Worm (Caenorhabditis elegans): Measurements from ENCODE around the gene Y27F2A.6.
"Not testable (repeated sequence)": the region's sequence is repeated elsewhere in the genome, so short reads cannot be mapped to it uniquely, and the experiment has no call there.

Gene Y27F2A.6

DNA sequence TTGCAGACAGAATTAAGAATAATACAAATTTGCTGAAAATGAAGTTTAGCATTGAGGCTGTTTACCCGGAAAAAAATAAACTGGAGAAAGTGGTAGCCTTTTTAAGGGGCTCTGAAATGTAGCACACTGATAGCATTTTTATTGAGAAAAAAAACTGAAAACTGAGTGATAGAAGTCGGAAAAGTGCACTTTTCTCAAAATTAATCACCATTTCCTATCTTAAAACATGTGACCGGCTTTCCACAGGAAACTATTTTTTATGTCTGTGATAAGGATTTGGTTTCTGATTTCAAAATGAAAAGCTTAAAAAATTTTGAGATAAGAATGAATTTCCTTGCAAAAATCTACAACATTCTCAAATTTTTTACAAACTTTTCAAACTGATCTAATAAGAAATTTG, 37.5 kb upstream of the Y27F2A.6 start, which contains the start of gene ZC239.22:
TSS of gene ZC239.22 (minus strand) at position 101 of the 400 bp plus-strand sequence.
- TF ChIP-seq nhr-2 (tag; optimal IDR thresholded peaks at IDR 0.05), result no peak
- no peak for TF ChIP-seq cnd-1 (tag; optimal IDR thresholded peaks at IDR 0.05)
- no peak for TF ChIP-seq pha-4 (tag; optimal IDR thresholded peaks at IDR 0.05)
- TF ChIP-seq ceh-83 (GFP tag; optimal IDR thresholded peaks at IDR 0.05), result no peak
- no peak for TF ChIP-seq zip-8 (tag; optimal IDR thresholded peaks at IDR 0.05)
- no peak for TF ChIP-seq tbx-8 (GFP tag; optimal IDR thresholded peaks at IDR 0.05)
- no peak for TF ChIP-seq nhr-76 (tag; optimal IDR thresholded peaks at IDR 0.05)
- TF ChIP-seq ham-2 (GFP tag; optimal IDR thresholded peaks at IDR 0.05), result no peak
- TF ChIP-seq hlh-1 (tag; optimal IDR thresholded peaks at IDR 0.05), result no peak
- no peak for TF ChIP-seq nhr-237 (tag; optimal IDR thresholded peaks at IDR 0.05)
- TF ChIP-seq ces-1 (GFP tag; optimal IDR thresholded peaks at IDR 0.05), result no peak
- no peak for TF ChIP-seq drap-1 (GFP tag; optimal IDR thresholded peaks at IDR 0.05)
- TF ChIP-seq elt-1 (tag; optimal IDR thresholded peaks at IDR 0.05; ENCODE audit: borderline replicate concordance, insufficient read depth), result no peak
- TF ChIP-seq mep-1 (tag; optimal IDR thresholded peaks at IDR 0.05), result no peak
- TF ChIP-seq bed-3 (GFP tag; optimal IDR thresholded peaks at IDR 0.05), result no peak
- TF ChIP-seq lin-13 (tag; optimal IDR thresholded peaks at IDR 0.05), result no peak
- TF ChIP-seq elt-3 (tag; optimal IDR thresholded peaks at IDR 0.05), result no peak
- no peak for TF ChIP-seq sem-2 (GFP tag; optimal IDR thresholded peaks at IDR 0.05)

DNA sequence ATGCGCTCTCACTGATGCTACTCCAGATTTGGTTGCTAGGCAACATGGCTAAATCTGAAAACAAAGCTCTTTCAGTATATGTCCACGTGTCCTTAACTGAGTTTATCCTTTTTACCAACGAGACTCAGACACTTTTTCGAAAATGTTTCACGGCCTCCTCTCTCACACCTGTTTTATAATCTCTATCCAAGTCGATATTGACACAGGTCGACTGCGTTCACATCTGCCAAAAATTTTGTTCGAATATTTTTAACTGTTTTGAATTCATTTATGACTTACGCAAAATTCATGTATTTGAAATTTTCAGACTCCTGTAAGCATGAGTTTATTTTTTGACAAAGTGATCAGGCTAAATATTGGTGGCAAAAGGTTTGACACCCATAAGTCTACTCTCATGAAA, 32.6 kb upstream of the Y27F2A.6 start, which contains the start of gene ZC239.3:
TSS of gene ZC239.3 (plus strand) at position 301 of the 400 bp plus-strand sequence.
- TF ChIP-seq nhr-2 (tag; optimal IDR thresholded peaks at IDR 0.05); ztf-11 (tag; optimal IDR thresholded peaks at IDR 0.05); ceh-43 (GFP tag; optimal IDR thresholded peaks at IDR 0.05): not testable (repeated sequence)

DNA sequence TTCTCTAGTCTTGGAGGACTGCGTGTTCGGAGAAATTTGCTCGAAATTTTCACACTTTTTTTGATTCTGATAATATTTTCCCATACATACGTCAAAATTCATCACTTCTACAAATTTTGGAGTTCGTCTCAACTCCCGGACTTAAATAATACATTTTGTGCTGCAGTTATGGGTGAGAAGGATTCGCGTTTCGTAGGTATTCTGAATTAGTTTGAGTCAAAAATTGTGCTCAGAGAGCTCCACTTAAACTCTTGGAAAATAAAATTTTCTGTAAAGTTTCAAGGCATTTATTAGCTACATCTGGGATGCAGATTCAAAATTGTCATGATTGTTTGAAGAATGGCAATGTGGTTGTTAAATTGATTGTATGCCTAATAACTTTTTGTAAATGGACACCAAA, 30.7 kb upstream of the Y27F2A.6 start, which contains the start of gene ZC239.4:
TSS of gene ZC239.4 (plus strand) at position 301 of the 400 bp plus-strand sequence.
- no peak for TF ChIP-seq drap-1 (GFP tag; optimal IDR thresholded peaks at IDR 0.05)
- no peak for TF ChIP-seq mls-2 (tag; optimal IDR thresholded peaks at IDR 0.05)
- TF ChIP-seq nhr-76 (tag; optimal IDR thresholded peaks at IDR 0.05), result no peak
- no peak for TF ChIP-seq lsy-2 (tag; optimal IDR thresholded peaks at IDR 0.05)
- TF ChIP-seq elt-3 (tag; optimal IDR thresholded peaks at IDR 0.05), result no peak
- no peak for TF ChIP-seq ceh-43 (GFP tag; optimal IDR thresholded peaks at IDR 0.05)
- no peak for TF ChIP-seq nhr-28 (tag; optimal IDR thresholded peaks at IDR 0.05)
- TF ChIP-seq nhr-2 (tag; optimal IDR thresholded peaks at IDR 0.05), result no peak
- TF ChIP-seq unc-39 (tag; optimal IDR thresholded peaks at IDR 0.05), result no peak
- TF ChIP-seq unc-120 (tag; optimal IDR thresholded peaks at IDR 0.05; ENCODE audit: poor library complexity, severe bottlenecking), result no peak
- no peak for TF ChIP-seq nhr-12 (tag; optimal IDR thresholded peaks at IDR 0.05)
- no peak for TF ChIP-seq ces-1 (GFP tag; optimal IDR thresholded peaks at IDR 0.05)
- no peak for TF ChIP-seq lin-13 (tag; optimal IDR thresholded peaks at IDR 0.05)

DNA sequence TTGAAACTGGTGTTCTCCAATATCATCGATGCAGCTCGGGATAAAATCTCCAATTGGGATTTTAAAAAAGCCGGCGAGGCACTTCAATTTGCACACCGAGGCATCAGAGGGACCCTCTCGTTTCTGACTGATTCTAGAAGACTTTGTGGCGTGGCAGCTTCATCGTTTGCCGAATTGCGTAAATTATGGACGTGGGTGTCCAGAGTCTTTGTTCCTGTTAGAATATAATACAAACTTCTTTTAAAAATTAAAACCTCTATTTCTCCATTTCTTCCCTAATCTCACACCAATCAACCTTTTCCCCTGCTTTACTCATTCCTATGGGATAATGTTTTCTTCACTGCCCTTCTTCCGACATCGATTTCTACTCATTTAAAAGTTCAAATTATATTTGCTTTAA, 27.2 kb upstream of the Y27F2A.6 start, which contains the start of gene ZC239.5:
TSS of gene ZC239.5 (plus strand) at position 301 of the 400 bp plus-strand sequence.
- no peak for TF ChIP-seq ceh-39 (tag; optimal IDR thresholded peaks at IDR 0.05)
- no peak for TF ChIP-seq nhr-237 (tag; optimal IDR thresholded peaks at IDR 0.05)
- no peak for TF ChIP-seq cnd-1 (tag; optimal IDR thresholded peaks at IDR 0.05)
- TF ChIP-seq lsy-2 (tag; optimal IDR thresholded peaks at IDR 0.05), result no peak
- no peak for TF ChIP-seq nhr-2 (tag; optimal IDR thresholded peaks at IDR 0.05)
- no peak for TF ChIP-seq blmp-1 (tag; optimal IDR thresholded peaks at IDR 0.05)
- no peak for TF ChIP-seq nhr-76 (tag; optimal IDR thresholded peaks at IDR 0.05)
- no peak for TF ChIP-seq bed-3 (GFP tag; optimal IDR thresholded peaks at IDR 0.05)
- TF ChIP-seq unc-62 (GFP tag; optimal IDR thresholded peaks at IDR 0.05), result no peak
- TF ChIP-seq hlh-1 (tag; optimal IDR thresholded peaks at IDR 0.05), result no peak
- TF ChIP-seq sem-2 (GFP tag; optimal IDR thresholded peaks at IDR 0.05), result no peak
- TF ChIP-seq lin-13 (tag; optimal IDR thresholded peaks at IDR 0.05), result no peak

DNA sequence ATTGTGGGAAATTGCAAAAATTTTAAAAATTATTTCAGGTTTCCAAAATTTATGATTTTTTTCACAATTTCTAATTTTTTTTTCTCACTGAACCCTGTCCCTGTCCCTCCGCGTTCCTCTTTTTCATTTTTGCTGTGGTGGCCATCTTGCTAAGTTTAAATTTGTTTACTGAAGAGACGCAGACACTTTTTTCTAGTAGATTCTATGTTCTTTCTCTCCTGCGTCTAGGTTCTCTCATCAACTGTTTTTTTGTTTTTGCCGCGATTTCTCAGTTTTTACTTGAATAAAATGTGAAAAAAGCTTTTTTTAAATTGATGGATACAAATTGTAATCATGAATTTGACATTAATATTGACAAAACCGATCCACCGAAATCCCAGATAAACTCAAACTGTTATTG, 26.1 kb upstream of the Y27F2A.6 start, which contains the start of gene ZC239.6:
TSS of gene ZC239.6 (plus strand) at position 381 of the 400 bp plus-strand sequence.
- no peak for TF ChIP-seq lsy-2 (tag; optimal IDR thresholded peaks at IDR 0.05)

DNA sequence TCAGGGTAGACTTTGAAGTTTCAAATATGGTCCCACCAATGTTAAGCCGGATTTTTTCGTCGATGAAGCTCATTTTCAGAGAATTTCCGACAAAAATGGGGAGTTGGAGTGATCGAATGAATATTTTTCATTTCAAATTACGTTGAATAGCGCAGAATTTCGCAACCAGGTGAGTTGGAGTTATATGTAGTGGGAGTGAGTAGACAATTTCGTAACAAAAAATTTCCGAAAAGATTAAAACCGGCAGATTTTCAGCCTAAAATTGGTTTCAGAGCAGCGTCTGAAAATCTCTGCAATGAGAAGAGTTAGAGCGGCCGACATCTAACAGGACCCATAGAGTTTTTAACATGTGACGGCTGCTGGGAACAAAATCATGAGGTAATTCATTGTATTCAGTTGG, 25.5 kb upstream of the Y27F2A.6 start, which contains the start of gene sdz-35:
TSS of gene sdz-35 (minus strand) at position 101 of the 400 bp plus-strand sequence.
- no peak for TF ChIP-seq zip-8 (tag; optimal IDR thresholded peaks at IDR 0.05)
- TF ChIP-seq drap-1 (GFP tag; optimal IDR thresholded peaks at IDR 0.05), result no peak
- no peak for TF ChIP-seq elt-3 (tag; optimal IDR thresholded peaks at IDR 0.05)
- TF ChIP-seq pha-4 (tag; optimal IDR thresholded peaks at IDR 0.05), result no peak
- TF ChIP-seq ceh-39 (tag; optimal IDR thresholded peaks at IDR 0.05), result no peak
- TF ChIP-seq nhr-237 (tag; optimal IDR thresholded peaks at IDR 0.05), result no peak
- no peak for TF ChIP-seq unc-120 (tag; optimal IDR thresholded peaks at IDR 0.05; ENCODE audit: poor library complexity, severe bottlenecking)
- no peak for TF ChIP-seq snpc-4 (tag; optimal IDR thresholded peaks at IDR 0.05)
- no peak for TF ChIP-seq ztf-11 (tag; optimal IDR thresholded peaks at IDR 0.05)
- TF ChIP-seq lin-32 (GFP tag; optimal IDR thresholded peaks at IDR 0.05), result no peak

Data from whole organism, mixed stage, embryonic.